Worm (Caenorhabditis elegans) whole organism, L1 larva: Measurements from ENCODE around the gene C04E7.3.
"Not testable (repeated sequence)": the region's sequence is repeated elsewhere in the genome, so short reads cannot be mapped to it uniquely, and the experiment has no call there.

Source experiments
- F16B12.6 ChIP-seq: fragments of 150-350 bp; optimal IDR thresholded peaks from 2 replicates; lab custom pipeline; 2014; ENCODE audit warnings: missing biosample characterization, missing genetic modification characterization
- Y116A8C.19 ChIP-seq: sonication (generic microtip); optimal IDR thresholded peaks from 2 replicates; lab custom pipeline; 2016; ENCODE audit warnings: missing compliant biosample characterization, missing genetic modification characterization, borderline replicate concordance
- aha-1 ChIP-seq: fragments of 150-350 bp; optimal IDR thresholded peaks from 2 replicates; lab custom pipeline; 2014; ENCODE audit warnings: missing biosample characterization, missing genetic modification characterization
- aly-2 ChIP-seq: fragments of 150-350 bp; optimal IDR thresholded peaks from 2 replicates; lab custom pipeline; 2014; ENCODE audit warnings: missing biosample characterization, missing genetic modification characterization
- blmp-1 ChIP-seq: fragments of 150-350 bp; optimal IDR thresholded peaks from 2 replicates; lab custom pipeline; 2014; ENCODE audit warnings: missing biosample characterization, missing genetic modification characterization
- ceh-63 ChIP-seq: fragments of 200-800 bp; sonication (Bioruptor generic); optimal IDR thresholded peaks from 2 replicates; lab custom pipeline; 2018; ENCODE audit warnings: mild to moderate bottlenecking, missing genetic modification characterization, missing compliant biosample characterization
- ceh-8 ChIP-seq: fragments of 200-800 bp; sonication (Bioruptor generic); optimal IDR thresholded peaks from 2 replicates; lab custom pipeline; 2018; ENCODE audit warnings: mild to moderate bottlenecking, missing genetic modification characterization, moderate library complexity, missing compliant biosample characterization
- ceh-90 ChIP-seq: sonication (generic microtip); optimal IDR thresholded peaks from 2 replicates; lab custom pipeline; 2016; ENCODE audit warnings: missing genetic modification characterization, missing compliant biosample characterization
- efl-1 ChIP-seq, 4 experiments: fragments of 150-350 bp; optimal IDR thresholded peaks in 3 of 4; peaks in 1 of 4; 1 replicate in 1 of 4; 2 replicates in 3 of 4; lab custom pipeline; 2014; ENCODE audit warnings: missing biosample characterization in 2 of 4, missing genetic modification characterization in 2 of 4, missing genetic modification reagents in 2 of 4
- efl-3 ChIP-seq: fragments of 200-800 bp; sonication (Bioruptor generic); optimal IDR thresholded peaks from 2 replicates; lab custom pipeline; 2018; ENCODE audit warnings: mild to moderate bottlenecking, missing genetic modification characterization, missing compliant biosample characterization
- egl-27 ChIP-seq, 2 experiments: fragments of 150-350 bp in 1 of 2; sonication (generic microtip); optimal IDR thresholded peaks; 3 replicates each; lab custom pipeline; 2017 to 2018; ENCODE audit warnings: missing biosample characterization in 2 of 2, missing genetic modification characterization in 2 of 2, missing genetic modification reagents in 2 of 2
- elt-2 ChIP-seq: sonication (generic microtip); optimal IDR thresholded peaks from 2 replicates; lab custom pipeline; 2016; ENCODE audit warnings: missing genetic modification characterization, mild to moderate bottlenecking, inconsistent platforms, missing compliant biosample characterization, missing genetic modification reagents
- elt-3 ChIP-seq, 6 experiments: fragments of 150-350 bp in 1 of 6; sonication (generic microtip); optimal IDR thresholded peaks; 2 replicates each; lab custom pipeline; 2017 to 2018; ENCODE audit warnings: missing biosample characterization in 6 of 6, missing genetic modification characterization in 6 of 6, inconsistent platforms in 1 of 6
- ets-5 ChIP-seq: fragments of 200-800 bp; sonication (Bioruptor generic); IDR thresholded peaks from 2 replicates; pipeline ENCODE4 v1.3.6; 2022; ENCODE audit warnings: missing genetic modification characterization, missing compliant biosample characterization
- fos-1 ChIP-seq: fragments of 150-350 bp; optimal IDR thresholded peaks from 2 replicates; lab custom pipeline; 2014; ENCODE audit warnings: missing biosample characterization, missing genetic modification characterization
- hpl-2 ChIP-seq: fragments of 150-350 bp; optimal IDR thresholded peaks from 2 replicates; lab custom pipeline; 2014; ENCODE audit warnings: missing biosample characterization, missing genetic modification reagents, missing genetic modification characterization
- irx-1 ChIP-seq: sonication (generic microtip); optimal IDR thresholded peaks from 2 replicates; lab custom pipeline; 2016; ENCODE audit warnings: missing genetic modification characterization, missing compliant biosample characterization
- isw-1 ChIP-seq: fragments of 200-800 bp; sonication (Bioruptor generic); IDR thresholded peaks from 2 replicates; pipeline ENCODE4 v1.3.6; 2022; ENCODE audit warnings: missing genetic modification characterization, missing compliant biosample characterization
- lin-14 ChIP-seq: fragments of 200-800 bp; sonication (Bioruptor generic); optimal IDR thresholded peaks from 2 replicates; lab custom pipeline; 2018; ENCODE audit warnings: mild to moderate bottlenecking, missing genetic modification characterization, moderate library complexity, missing compliant biosample characterization
- lir-3 ChIP-seq: sonication (generic microtip); optimal IDR thresholded peaks from 2 replicates; lab custom pipeline; 2016; ENCODE audit warnings: mild to moderate bottlenecking, missing genetic modification characterization, moderate library complexity, missing compliant biosample characterization; ENCODE audit not compliant: poor library complexity
- nhr-11 ChIP-seq: fragments of 150-350 bp; optimal IDR thresholded peaks from 2 replicates; lab custom pipeline; 2014; ENCODE audit warnings: missing biosample characterization, missing genetic modification characterization
- nhr-28 ChIP-seq: fragments of 150-350 bp; optimal IDR thresholded peaks from 2 replicates; lab custom pipeline; 2014; ENCODE audit warnings: missing biosample characterization, missing genetic modification characterization
- nhr-47 ChIP-seq: sonication (generic microtip); optimal IDR thresholded peaks from 2 replicates; lab custom pipeline; 2016; ENCODE audit warnings: mild to moderate bottlenecking, missing genetic modification characterization, moderate library complexity, missing compliant biosample characterization
- nhr-71 ChIP-seq: sonication (generic microtip); optimal IDR thresholded peaks from 2 replicates; lab custom pipeline; 2016; ENCODE audit warnings: mild to moderate bottlenecking, missing genetic modification characterization, moderate library complexity, missing compliant biosample characterization
- nhr-84 ChIP-seq: sonication (generic microtip); optimal IDR thresholded peaks from 2 replicates; lab custom pipeline; 2017; ENCODE audit warnings: missing biosample characterization, missing genetic modification characterization
- pqm-1 ChIP-seq: sonication (generic microtip); optimal IDR thresholded peaks from 3 replicates; lab custom pipeline; 2017; ENCODE audit warnings: missing biosample characterization, missing genetic modification characterization
- rnt-1 ChIP-seq: sonication (generic microtip); optimal IDR thresholded peaks from 2 replicates; lab custom pipeline; 2016; ENCODE audit warnings: mild to moderate bottlenecking, missing genetic modification characterization, moderate library complexity, missing compliant biosample characterization
- snpc-4 ChIP-seq: fragments of 150-350 bp; optimal IDR thresholded peaks from 2 replicates; lab custom pipeline; 2014; ENCODE audit warnings: missing biosample characterization, missing genetic modification characterization
- snu-23 ChIP-seq: sonication (generic microtip); optimal IDR thresholded peaks from 2 replicates; lab custom pipeline; 2016; ENCODE audit warnings: missing genetic modification characterization, missing compliant biosample characterization
- sox-4 ChIP-seq: sonication (generic microtip); optimal IDR thresholded peaks from 2 replicates; lab custom pipeline; 2016; ENCODE audit warnings: missing genetic modification characterization, missing compliant biosample characterization
- swsn-7 ChIP-seq: sonication (generic microtip); optimal IDR thresholded peaks from 2 replicates; lab custom pipeline; 2016; ENCODE audit warnings: missing genetic modification characterization, missing compliant biosample characterization
- tbx-2 ChIP-seq: sonication (generic microtip); optimal IDR thresholded peaks from 2 replicates; lab custom pipeline; 2016; ENCODE audit warnings: missing genetic modification characterization, missing compliant biosample characterization
- tlp-1 ChIP-seq: fragments of 150-350 bp; optimal IDR thresholded peaks from 2 replicates; lab custom pipeline; 2014; ENCODE audit warnings: missing biosample characterization, missing genetic modification characterization
- unc-62 ChIP-seq: fragments of 150-350 bp; optimal IDR thresholded peaks from 2 replicates; lab custom pipeline; 2014; ENCODE audit warnings: missing biosample characterization, missing genetic modification reagents, missing genetic modification characterization
- xbp-1 ChIP-seq: sonication (generic microtip); optimal IDR thresholded peaks from 2 replicates; lab custom pipeline; 2016; ENCODE audit warnings: missing genetic modification characterization, missing compliant biosample characterization
- zag-1 ChIP-seq: fragments of 150-350 bp; optimal IDR thresholded peaks from 2 replicates; lab custom pipeline; 2014; ENCODE audit warnings: missing biosample characterization, missing genetic modification characterization

The C04E7.3 gene

DNA sequence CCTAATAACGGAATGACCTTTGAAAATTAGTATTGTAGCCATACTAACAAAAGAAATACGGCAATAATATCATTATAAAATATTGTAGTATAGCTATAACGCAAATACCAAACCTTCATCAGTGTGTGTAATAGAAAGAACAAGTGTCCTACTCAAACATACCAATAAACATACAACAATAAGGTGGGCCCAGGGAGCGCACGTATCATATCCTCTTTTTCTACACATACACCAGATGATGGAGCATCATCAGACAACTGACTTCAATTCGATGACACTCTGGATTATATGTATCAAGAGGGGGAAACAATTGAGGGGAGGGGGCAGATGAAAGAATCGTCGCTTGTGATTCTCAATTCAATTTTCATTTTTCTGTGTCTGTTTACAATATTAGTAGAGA lies 46.8 kb downstream of the C04E7.3 start:
- TF ChIP-seq ets-5 (GFP tag; lab: Robert Waterston, UW) (no peak), F16B12.6 (tag; lab: Kevin White, UChicago) (no peak), nhr-84 (tag; lab: Kevin White, UChicago) (no peak), nhr-71 (peak; percentile 25), nhr-11 (tag; lab: Kevin White, UChicago) (no peak), lin-14 (peak; percentile 57), hpl-2 (GFP tag; lab: Kevin White, UChicago) (no peak), zag-1 (tag; lab: Kevin White, UChicago) (no peak), snpc-4 (no peak), snu-23 (GFP tag; lab: Kevin White, UChicago) (peak; percentile 15), rnt-1 (peak; percentile 34)

DNA sequence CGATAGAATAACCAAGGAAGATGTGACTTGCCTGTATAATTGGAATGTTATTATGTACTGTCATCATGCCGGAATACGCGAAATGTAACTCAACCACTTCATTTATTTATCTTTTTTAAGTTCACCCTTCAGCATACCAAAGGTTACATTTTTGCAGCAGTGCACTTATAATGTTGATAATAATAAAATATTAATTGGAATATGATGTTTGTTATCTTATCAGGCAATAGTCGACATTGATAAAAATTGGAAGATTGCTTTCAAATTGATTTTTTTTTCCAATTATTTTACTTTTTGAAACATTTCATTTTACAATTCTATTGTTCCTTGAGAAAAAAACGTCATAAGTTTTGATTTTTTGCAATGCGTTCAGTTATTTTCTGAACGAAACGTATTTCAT lies 47.9 kb downstream of the C04E7.3 start:
- TF ChIP-seq elt-2 (peak; percentile 59), pqm-1 (tag; lab: Kevin White, UChicago) (no peak), tlp-1 (tag; lab: Kevin White, UChicago) (peak; percentile 67), isw-1 (GFP tag; lab: Robert Waterston, UW) (no peak), nhr-47 (tag; lab: Kevin White, UChicago) (no peak), tbx-2 (tag; lab: Kevin White, UChicago) (no peak), ceh-63 (no peak)

DNA sequence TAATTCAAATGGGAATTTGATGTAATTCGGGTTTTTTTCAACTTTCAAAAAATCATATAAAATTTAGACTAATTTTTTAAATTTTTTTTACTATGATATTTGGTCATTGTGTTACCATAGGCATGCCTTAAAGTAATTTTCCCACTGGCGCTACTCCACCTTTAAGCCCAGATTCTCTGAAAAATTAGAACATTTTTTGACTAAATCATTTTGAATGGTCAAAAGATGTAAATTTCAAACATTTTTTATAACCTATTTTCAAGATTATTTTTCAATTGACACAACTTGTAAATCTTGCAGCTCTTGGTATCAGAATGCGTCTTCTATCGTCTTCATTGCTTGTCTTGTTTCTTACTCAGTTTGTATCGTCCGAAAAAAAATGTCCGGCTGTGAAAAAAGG lies 50.1 kb downstream of the C04E7.3 start, which contains the start of gene R57.2:
Gene R57.2 (plus strand): TSS at position 301 of the 400 bp plus-strand sequence.
- TF ChIP-seq aly-2 (tag; lab: Kevin White, UChicago) = no peak
- no peak for TF ChIP-seq fos-1 (tag; lab: Kevin White, UChicago)
- no peak for TF ChIP-seq xbp-1 (tag; lab: Kevin White, UChicago)
- no peak for TF ChIP-seq efl-3
- no peak for TF ChIP-seq ceh-90 (tag; lab: Kevin White, UChicago)
- no peak for TF ChIP-seq lin-14
- TF ChIP-seq swsn-7 (tag; lab: Kevin White, UChicago) = no peak
- no peak for TF ChIP-seq nhr-28 (tag; lab: Kevin White, UChicago)
- TF ChIP-seq rnt-1 = no peak
- no peak for TF ChIP-seq aha-1
- no peak for TF ChIP-seq nhr-84 (tag; lab: Kevin White, UChicago)
- no peak for TF ChIP-seq Y116A8C.19 (tag; lab: Kevin White, UChicago)
- no peak for TF ChIP-seq egl-27 (tag; optimal IDR thresholded peaks at IDR 0.05; lab: Kevin White, UChicago)
- TF ChIP-seq unc-62 (GFP tag; lab: Kevin White, UChicago) = no peak
- TF ChIP-seq nhr-71 = no peak

DNA sequence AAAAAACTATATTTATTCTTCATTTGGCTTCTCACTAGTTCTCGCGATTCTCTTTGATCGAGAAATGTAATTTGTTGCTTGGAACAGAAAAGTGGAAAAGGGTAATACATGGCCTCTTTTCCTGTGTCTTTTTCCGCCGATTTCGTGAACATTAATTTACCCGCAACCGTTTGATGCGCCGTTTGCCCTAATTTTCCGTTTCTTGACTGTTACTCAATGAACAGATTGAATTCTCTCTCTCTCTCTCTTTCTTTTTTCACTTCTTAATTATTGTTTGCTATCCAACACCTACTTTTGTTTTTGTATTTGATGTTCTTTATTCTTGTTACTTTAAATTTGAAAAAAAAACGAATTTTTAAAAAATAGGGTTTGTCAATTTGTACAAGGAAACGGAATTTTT lies 51.3 kb downstream of the C04E7.3 start:
- TF ChIP-seq blmp-1 (tag; lab: Kevin White, UChicago) = peak; percentile 78
- TF ChIP-seq sox-4 (tag; lab: Kevin White, UChicago) = no peak
- peak in 1 of 6 experiments; percentile 3 for TF ChIP-seq elt-3 (tag; optimal IDR thresholded peaks at IDR 0.05; lab: Kevin White, UChicago)
- no peak for TF ChIP-seq ceh-8 (GFP tag; lab: Kevin White, UChicago)
- no peak for TF ChIP-seq efl-1 (optimal IDR thresholded peaks at IDR 0.05; lab: Kevin White, UChicago)
- TF ChIP-seq efl-1 (GFP tag; optimal IDR thresholded peaks at IDR 0.05 in 1 of 2; lab: Kevin White, UChicago) = peak in 1 of 2 experiments; percentile 29
- TF ChIP-seq irx-1 (tag; lab: Kevin White, UChicago) = no peak

DNA sequence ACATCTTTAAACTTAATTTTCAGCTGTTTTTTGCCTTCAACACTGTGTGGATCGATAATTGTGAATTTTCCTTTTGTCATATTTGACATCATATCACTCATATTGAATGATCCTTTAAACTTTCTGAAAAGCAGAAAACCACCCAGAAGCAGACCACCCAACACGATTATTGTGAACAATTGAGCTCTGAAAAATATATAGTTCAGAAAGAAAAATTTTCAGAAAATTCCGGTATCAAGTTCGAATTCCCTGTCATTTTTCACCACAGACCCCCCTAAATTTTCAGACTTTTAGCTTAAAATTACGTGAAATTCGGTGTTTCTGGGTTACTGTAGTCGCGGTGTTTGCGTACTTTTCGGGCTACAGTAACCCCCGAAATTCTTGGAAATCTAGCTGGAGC lies 60.9 kb downstream of the C04E7.3 start, which contains the start of gene Y47C4A.1:
Gene Y47C4A.1 (minus strand): TSS at position 101 of the 400 bp plus-strand sequence.
- TF ChIP-seq nhr-84 (tag; lab: Kevin White, UChicago); elt-2; lir-3: not testable (repeated sequence)
